Fruit fly (Drosophila melanogaster): ENCODE results near the gene CG11854.

Gene CG11854

DNA sequence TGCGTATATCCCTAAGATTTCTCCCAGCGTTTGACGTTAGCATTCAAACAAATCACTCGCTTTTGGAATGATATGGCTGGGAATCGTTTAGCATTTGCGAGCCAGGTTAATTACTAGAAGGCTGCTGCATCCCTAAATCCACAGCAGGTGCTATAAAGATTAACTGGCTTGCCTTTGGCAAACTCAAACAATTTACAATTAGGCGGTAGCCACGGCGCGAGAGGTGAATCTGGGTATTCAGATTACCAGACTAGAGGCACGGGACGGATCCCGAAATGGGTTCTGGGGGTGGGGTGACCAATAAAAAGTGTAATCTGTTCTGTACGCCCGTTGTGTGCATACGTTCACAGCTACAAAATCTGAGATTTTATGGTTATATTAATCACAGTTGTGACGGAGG lies 39.3 kb downstream of the CG11854 start, which contains the start of gene CG11892:
Gene CG11892, plus strand, starts transcription at position 384 of the 400 bp plus-strand sequence.
- TF ChIP-seq Pif1B (GFP tag; optimal IDR thresholded peaks at IDR 0.05) (no peak), fd96Ca (GFP tag; IDR thresholded peaks at IDR 0.05) (no peak), CG8159 (tag; optimal IDR thresholded peaks at IDR 0.05) (no peak), CG34367 (tag; optimal IDR thresholded peaks at IDR 0.05) (no peak), CG14655 (GFP tag; optimal IDR thresholded peaks at IDR 0.05) (no peak), CG32121 (GFP tag; IDR thresholded peaks at IDR 0.05) (no peak), D1 (tag; optimal IDR thresholded peaks at IDR 0.05) (no peak), CG15710 (tag; optimal IDR thresholded peaks at IDR 0.05) (no peak), Snoo (tag; optimal IDR thresholded peaks at IDR 0.05) (no peak), Ets98B (GFP tag; IDR thresholded peaks at IDR 0.05) (no peak), rn (GFP tag; IDR thresholded peaks at IDR 0.05) (no peak), EcR (GFP tag; optimal IDR thresholded peaks at IDR 0.05) (no peak)

DNA sequence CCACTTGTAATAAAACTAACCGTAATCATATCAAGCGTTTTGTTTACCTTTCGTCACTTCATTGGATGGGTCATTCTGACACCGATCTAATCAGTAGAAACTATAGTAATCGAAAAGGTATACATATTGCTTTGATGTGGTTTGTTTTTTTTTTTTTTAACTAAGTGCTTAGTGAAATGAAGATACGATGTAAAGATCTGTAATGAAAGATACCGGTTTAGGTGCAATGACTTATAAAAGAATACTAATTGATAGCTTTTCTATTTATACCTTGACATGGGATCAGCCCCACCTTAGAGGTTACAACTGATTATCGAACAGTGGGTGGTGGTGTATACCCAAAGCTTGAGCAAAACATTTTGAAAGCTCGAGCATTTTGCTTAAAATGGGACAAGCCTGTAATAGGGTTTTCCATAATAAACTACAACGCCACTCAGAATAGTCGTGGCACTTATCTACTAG lies 41.4 kb downstream of the CG11854 start, which contains the start of gene CG31300:
Gene CG31300, plus strand, starts transcription at position 412 of the 462 bp plus-strand sequence.
- TF ChIP-seq Snoo (tag; optimal IDR thresholded peaks at IDR 0.05) = no peak
- no peak for TF ChIP-seq CG17806 (tag; optimal IDR thresholded peaks at IDR 0.05)
- no peak for TF ChIP-seq CG34367 (tag; optimal IDR thresholded peaks at IDR 0.05)
- no peak for TF ChIP-seq Pif1B (GFP tag; optimal IDR thresholded peaks at IDR 0.05)
- no peak for TF ChIP-seq EcR (GFP tag; optimal IDR thresholded peaks at IDR 0.05)
- no peak for TF ChIP-seq Ets98B (GFP tag; IDR thresholded peaks at IDR 0.05)
- TF ChIP-seq CG32121 (GFP tag; IDR thresholded peaks at IDR 0.05) = no peak
- no peak for TF ChIP-seq CG10348 (GFP tag; IDR thresholded peaks at IDR 0.05)
- TF ChIP-seq gl (tag; optimal IDR thresholded peaks at IDR 0.05) = no peak
- no peak for TF ChIP-seq CG8159 (tag; optimal IDR thresholded peaks at IDR 0.05)
- no peak for TF ChIP-seq CG9948 (tag; optimal IDR thresholded peaks at IDR 0.05)
- TF ChIP-seq Pif1A (GFP tag; optimal IDR thresholded peaks at IDR 0.05) = no peak
- no peak for TF ChIP-seq CG15710 (tag; optimal IDR thresholded peaks at IDR 0.05)
- TF ChIP-seq fd96Ca (GFP tag; IDR thresholded peaks at IDR 0.05) = no peak
- no peak for TF ChIP-seq rn (GFP tag; IDR thresholded peaks at IDR 0.05)
- no peak for TF ChIP-seq CG12605 (GFP tag; IDR thresholded peaks at IDR 0.05)
- TF ChIP-seq D1 (tag; optimal IDR thresholded peaks at IDR 0.05) = no peak
- TF ChIP-seq CG13204 (GFP tag; optimal IDR thresholded peaks at IDR 0.05) = no peak
- no peak for TF ChIP-seq CG14655 (GFP tag; optimal IDR thresholded peaks at IDR 0.05)
- TF ChIP-seq CG4496 (GFP tag; IDR thresholded peaks at IDR 0.05) = no peak

DNA sequence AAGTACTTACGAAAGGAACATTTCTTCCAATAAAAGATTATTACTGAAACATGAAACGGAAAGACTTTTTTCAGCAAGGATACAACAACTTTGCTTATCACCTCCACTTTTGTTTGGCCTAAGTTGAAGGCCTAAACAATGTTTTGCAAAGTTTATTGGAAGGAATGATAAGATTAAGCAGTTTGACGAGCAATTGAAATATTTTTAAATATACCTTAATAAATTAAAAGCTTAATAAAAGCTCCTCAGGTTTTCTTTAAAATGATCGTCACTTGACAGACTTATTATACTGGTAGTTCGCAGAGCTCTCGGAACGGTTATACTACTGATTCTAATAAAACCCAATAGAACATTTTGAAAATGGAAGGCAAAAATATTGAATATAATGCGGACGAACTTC lies 43.4 kb downstream of the CG11854 start, which contains the start of gene CG31104:
Gene CG31104, plus strand, starts transcription at position 301 of the 400 bp plus-strand sequence.
- TF ChIP-seq CG14655 (GFP tag; optimal IDR thresholded peaks at IDR 0.05) (no peak), Pif1B (GFP tag; optimal IDR thresholded peaks at IDR 0.05) (no peak), CG10348 (GFP tag; IDR thresholded peaks at IDR 0.05) (no peak), Ets98B (GFP tag; IDR thresholded peaks at IDR 0.05) (no peak), EcR (GFP tag; optimal IDR thresholded peaks at IDR 0.05) (no peak), fd96Ca (GFP tag; IDR thresholded peaks at IDR 0.05) (no peak), D1 (tag; optimal IDR thresholded peaks at IDR 0.05) (no peak), gl (tag; optimal IDR thresholded peaks at IDR 0.05) (no peak), CG13204 (GFP tag; optimal IDR thresholded peaks at IDR 0.05) (no peak), CG32121 (GFP tag; IDR thresholded peaks at IDR 0.05) (no peak)

DNA sequence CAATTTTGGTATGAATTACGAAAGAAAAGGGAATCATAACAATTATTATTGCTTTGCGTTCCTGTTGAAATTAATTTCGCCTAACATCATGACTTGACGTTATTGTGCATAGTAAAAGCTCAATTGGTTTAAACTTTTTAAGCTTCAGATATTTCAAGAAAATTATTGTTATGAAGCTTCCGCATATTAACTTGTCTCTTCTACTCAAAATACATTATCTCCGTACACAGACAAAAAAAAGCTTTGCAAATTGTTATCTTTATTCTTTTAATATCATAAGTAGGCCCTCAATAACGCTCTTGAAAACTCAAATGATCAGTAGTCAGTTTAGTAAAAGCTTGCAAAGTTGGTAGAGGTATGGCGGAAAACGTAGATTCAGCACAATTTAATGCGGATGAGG lies 45.3 kb downstream of the CG11854 start, which contains the start of gene CG13658:
Gene CG13658, plus strand, starts transcription at position 347 of the 400 bp plus-strand sequence.
- TF ChIP-seq CG8159 (tag; optimal IDR thresholded peaks at IDR 0.05) (no peak), CG15710 (tag; optimal IDR thresholded peaks at IDR 0.05) (no peak), Ets98B (GFP tag; IDR thresholded peaks at IDR 0.05) (no peak), EcR (GFP tag; optimal IDR thresholded peaks at IDR 0.05) (no peak), Pif1A (GFP tag; optimal IDR thresholded peaks at IDR 0.05) (no peak), Pif1B (GFP tag; optimal IDR thresholded peaks at IDR 0.05) (no peak), CG12605 (GFP tag; IDR thresholded peaks at IDR 0.05) (no peak), CG17806 (tag; optimal IDR thresholded peaks at IDR 0.05) (no peak), fd96Ca (GFP tag; IDR thresholded peaks at IDR 0.05) (no peak)

DNA sequence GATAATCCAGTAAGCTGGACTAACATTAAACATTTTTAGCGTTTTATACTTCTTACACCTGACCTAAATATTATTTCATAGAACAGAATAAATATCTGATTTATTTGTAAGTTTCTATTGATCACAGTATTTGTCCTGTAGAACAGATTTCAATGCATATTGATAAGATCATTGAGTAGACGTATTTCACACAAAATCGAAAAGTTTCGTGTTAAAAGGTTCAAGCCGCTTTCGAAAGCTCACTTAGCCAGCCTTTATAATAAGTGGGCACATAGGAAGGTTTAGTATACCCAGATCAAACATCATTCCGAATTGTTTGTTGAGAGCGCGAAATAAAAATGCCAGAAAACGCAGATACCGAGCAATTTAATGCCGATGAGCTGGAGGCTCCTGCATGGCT lies 47.8 kb downstream of the CG11854 start, which contains the start of gene CG11893:
Gene CG11893, plus strand, starts transcription at position 301 of the 400 bp plus-strand sequence.
- TF ChIP-seq CG32121 (GFP tag; IDR thresholded peaks at IDR 0.05) = no peak
- no peak for TF ChIP-seq fd96Ca (GFP tag; IDR thresholded peaks at IDR 0.05)
- no peak for TF ChIP-seq CG9948 (tag; optimal IDR thresholded peaks at IDR 0.05)
- no peak for TF ChIP-seq D1 (tag; optimal IDR thresholded peaks at IDR 0.05)
- TF ChIP-seq Ets98B (GFP tag; IDR thresholded peaks at IDR 0.05) = no peak
- no peak for TF ChIP-seq EcR (GFP tag; optimal IDR thresholded peaks at IDR 0.05)
- no peak for TF ChIP-seq Pif1B (GFP tag; optimal IDR thresholded peaks at IDR 0.05)
- TF ChIP-seq CG8301 (tag; optimal IDR thresholded peaks at IDR 0.05) = no peak
- TF ChIP-seq CG13204 (GFP tag; optimal IDR thresholded peaks at IDR 0.05) = no peak
- TF ChIP-seq Snoo (tag; optimal IDR thresholded peaks at IDR 0.05) = no peak
- no peak for TF ChIP-seq CG17806 (tag; optimal IDR thresholded peaks at IDR 0.05)

Data from whole organism, pupa.